Worm (Caenorhabditis elegans): ENCODE data around the gene C01G10.15.

The C01G10.15 gene

ce11 chrV:15065837-15066348 is 21.2 kb downstream of the C01G10.15 start, which contains the start of gene otub-1:
Gene otub-1, plus strand, starts transcription at chrV:15066298.
- TF ChIP-seq ref-1 (GFP tag; conservative IDR thresholded peaks at IDR 0.05) (no peak), med-1 (GFP tag; optimal IDR thresholded peaks at IDR 0.05; ENCODE audit: insufficient read depth) (no peak), tab-1 (GFP tag; IDR thresholded peaks at IDR 0.05) (no peak), ztf-29 (GFP tag; IDR thresholded peaks at IDR 0.05) (no peak), T22C8.4 (GFP tag; IDR thresholded peaks at IDR 0.05) (no peak)

ce11 chrV:15065068-15065744 is 21.9 kb downstream of the C01G10.15 start, which contains the start of gene C25D7.9:
Gene C25D7.9, plus strand, starts transcription at chrV:15065135.
- TF ChIP-seq T22C8.4 (GFP tag; IDR thresholded peaks at IDR 0.05) (peak; percentile 82), med-1 (GFP tag; optimal IDR thresholded peaks at IDR 0.05; ENCODE audit: insufficient read depth) (no peak)

- TF ChIP-seq ztf-29 (GFP tag; IDR thresholded peaks at IDR 0.05) (no peak), ref-1 (GFP tag; conservative IDR thresholded peaks at IDR 0.05) (no peak), flt-1 (GFP tag; IDR thresholded peaks at IDR 0.05) (no peak), T22C8.4 (GFP tag; IDR thresholded peaks at IDR 0.05) (no peak), klf-2 (GFP tag; conservative IDR thresholded peaks at IDR 0.05) (no peak), tab-1 (GFP tag; IDR thresholded peaks at IDR 0.05) (no peak), ztf-23 (GFP tag; IDR thresholded peaks at IDR 0.05) (no peak), cog-1 (tag; optimal IDR thresholded peaks at IDR 0.05) (no peak), med-1 (GFP tag; optimal IDR thresholded peaks at IDR 0.05; ENCODE audit: insufficient read depth) (no peak)
These were observed 23.1 kb downstream of the C01G10.15 start, which contains the start of gene rap-2 for ce11 chrV:15063987-15064386. Gene rap-2, minus strand, starts transcription at chrV:15064087.

ce11 chrV:15060595-15060994 is 26.5 kb downstream of the C01G10.15 start:
- TF ChIP-seq klf-2 (GFP tag; conservative IDR thresholded peaks at IDR 0.05) = no peak
- TF ChIP-seq T22C8.4 (GFP tag; IDR thresholded peaks at IDR 0.05) = no peak
- TF ChIP-seq ztf-23 (GFP tag; IDR thresholded peaks at IDR 0.05) = no peak
- TF ChIP-seq flt-1 (GFP tag; IDR thresholded peaks at IDR 0.05) = no peak
- TF ChIP-seq med-1 (GFP tag; optimal IDR thresholded peaks at IDR 0.05; ENCODE audit: insufficient read depth) = no peak
- TF ChIP-seq cog-1 (tag; optimal IDR thresholded peaks at IDR 0.05) = no peak
- no peak for TF ChIP-seq ztf-29 (GFP tag; IDR thresholded peaks at IDR 0.05)
- TF ChIP-seq ref-1 (GFP tag; conservative IDR thresholded peaks at IDR 0.05) = no peak
- no peak for TF ChIP-seq tab-1 (GFP tag; IDR thresholded peaks at IDR 0.05)

ce11 chrV:15059534-15059933 is 27.6 kb downstream of the C01G10.15 start, which contains the start of the genes mcm-3 and C25D7.15:
Gene mcm-3, minus strand, starts transcription at chrV:15059599.
Gene C25D7.15, plus strand, starts transcription at chrV:15059808.
- no peak for TF ChIP-seq med-1 (GFP tag; optimal IDR thresholded peaks at IDR 0.05; ENCODE audit: insufficient read depth)
- no peak for TF ChIP-seq ztf-29 (GFP tag; IDR thresholded peaks at IDR 0.05)
- TF ChIP-seq tab-1 (GFP tag; IDR thresholded peaks at IDR 0.05) = no peak
- TF ChIP-seq T22C8.4 (GFP tag; IDR thresholded peaks at IDR 0.05) = no peak
- TF ChIP-seq ztf-23 (GFP tag; IDR thresholded peaks at IDR 0.05) = no peak
- TF ChIP-seq klf-2 (GFP tag; conservative IDR thresholded peaks at IDR 0.05) = no peak
- no peak for TF ChIP-seq cog-1 (tag; optimal IDR thresholded peaks at IDR 0.05)
- no peak for TF ChIP-seq flt-1 (GFP tag; IDR thresholded peaks at IDR 0.05)
- no peak for TF ChIP-seq ref-1 (GFP tag; conservative IDR thresholded peaks at IDR 0.05)

ce11 chrV:15058965-15059364 is 28.1 kb downstream of the C01G10.15 start:
- TF ChIP-seq ztf-23 (GFP tag; IDR thresholded peaks at IDR 0.05) (no peak), flt-1 (GFP tag; IDR thresholded peaks at IDR 0.05) (no peak)

ce11 chrV:15058423-15058822 is 28.7 kb downstream of the C01G10.15 start:
- TF ChIP-seq cog-1 (tag; optimal IDR thresholded peaks at IDR 0.05) = no peak
- no peak for TF ChIP-seq tab-1 (GFP tag; IDR thresholded peaks at IDR 0.05)
- TF ChIP-seq T22C8.4 (GFP tag; IDR thresholded peaks at IDR 0.05) = no peak
- no peak for TF ChIP-seq med-1 (GFP tag; optimal IDR thresholded peaks at IDR 0.05; ENCODE audit: insufficient read depth)
- no peak for TF ChIP-seq ztf-29 (GFP tag; IDR thresholded peaks at IDR 0.05)

ce11 chrV:15057724-15058123 is 29.4 kb downstream of the C01G10.15 start:
- no peak for TF ChIP-seq tab-1 (GFP tag; IDR thresholded peaks at IDR 0.05)
- TF ChIP-seq ztf-29 (GFP tag; IDR thresholded peaks at IDR 0.05) = no peak
- no peak for TF ChIP-seq cog-1 (tag; optimal IDR thresholded peaks at IDR 0.05)
- TF ChIP-seq ref-1 (GFP tag; conservative IDR thresholded peaks at IDR 0.05) = no peak
- TF ChIP-seq T22C8.4 (GFP tag; IDR thresholded peaks at IDR 0.05) = no peak
- TF ChIP-seq ztf-23 (GFP tag; IDR thresholded peaks at IDR 0.05) = no peak
- TF ChIP-seq med-1 (GFP tag; optimal IDR thresholded peaks at IDR 0.05; ENCODE audit: insufficient read depth) = no peak
- no peak for TF ChIP-seq klf-2 (GFP tag; conservative IDR thresholded peaks at IDR 0.05)
- TF ChIP-seq flt-1 (GFP tag; IDR thresholded peaks at IDR 0.05) = no peak

- TF ChIP-seq med-1 (GFP tag; optimal IDR thresholded peaks at IDR 0.05; ENCODE audit: insufficient read depth) (no peak), ztf-23 (GFP tag; IDR thresholded peaks at IDR 0.05) (no peak), flt-1 (GFP tag; IDR thresholded peaks at IDR 0.05) (no peak), ref-1 (GFP tag; conservative IDR thresholded peaks at IDR 0.05) (no peak), tab-1 (GFP tag; IDR thresholded peaks at IDR 0.05) (no peak), ztf-29 (GFP tag; IDR thresholded peaks at IDR 0.05) (no peak), klf-2 (GFP tag; conservative IDR thresholded peaks at IDR 0.05) (no peak), cog-1 (tag; optimal IDR thresholded peaks at IDR 0.05) (no peak), T22C8.4 (GFP tag; IDR thresholded peaks at IDR 0.05) (no peak)
These were observed 30.7 kb downstream of the C01G10.15 start for ce11 chrV:15056346-15056839.

ce11 chrV:15055873-15056272 is 31.2 kb downstream of the C01G10.15 start, which contains the start of gene C25D7.16:
Gene C25D7.16, plus strand, starts transcription at chrV:15056173.
- TF ChIP-seq ztf-23 (GFP tag; IDR thresholded peaks at IDR 0.05) (no peak), T22C8.4 (GFP tag; IDR thresholded peaks at IDR 0.05) (no peak), klf-2 (GFP tag; conservative IDR thresholded peaks at IDR 0.05) (no peak)
